Fruit fly (Drosophila melanogaster): Measurements from ENCODE around the gene rump.

The rump gene

dm6 chr3R:9504355-9504754, 5.8 kb downstream of the rump start, which contains the start of gene CG8149 (continued):
- peak; percentile 77 for TF ChIP-seq Med (GFP tag)
- TF ChIP-seq hkb (optimal IDR thresholded peaks at IDR 0.05) = no peak
- TF ChIP-seq hkb (GFP tag; IDR thresholded peaks at IDR 0.05) = no peak
- no peak for TF ChIP-seq CG10366 (GFP tag; IDR thresholded peaks at IDR 0.05)
- TF ChIP-seq sug (tag; optimal IDR thresholded peaks at IDR 0.05) = peak; percentile 41
- TF ChIP-seq HLH54F (GFP tag; optimal IDR thresholded peaks at IDR 0.05) = no peak
- TF ChIP-seq Hr78 (GFP tag; optimal IDR thresholded peaks at IDR 0.05) = no peak
- peak; percentile 93 for TF ChIP-seq CG11560 (tag; IDR thresholded peaks at IDR 0.05)
- no peak for TF ChIP-seq Neu2 (GFP tag; optimal IDR thresholded peaks at IDR 0.05; ENCODE audit: borderline replicate concordance)
- peak; percentile 90 for TF ChIP-seq grn (GFP tag; optimal IDR thresholded peaks at IDR 0.05)
- peak; percentile 56 for TF ChIP-seq pita (GFP tag; optimal IDR thresholded peaks at IDR 0.05)
- TF ChIP-seq scrt (GFP tag; optimal IDR thresholded peaks at IDR 0.05) = no peak
- no peak for TF ChIP-seq CG6689 (GFP tag; IDR thresholded peaks at IDR 0.05)
- TF ChIP-seq Dad (GFP tag; optimal IDR thresholded peaks at IDR 0.05) = no peak
- TF ChIP-seq gsb (GFP tag; IDR thresholded peaks at IDR 0.05) = no peak
- TF ChIP-seq NK7.1 (GFP tag; optimal IDR thresholded peaks at IDR 0.05) = no peak
- no peak for TF ChIP-seq CG4282 (GFP tag; optimal IDR thresholded peaks at IDR 0.05)
- TF ChIP-seq ato (GFP tag; IDR thresholded peaks at IDR 0.05; ENCODE audit: partially characterized antibody) = peak; percentile 80
- TF ChIP-seq Taf1 (GFP tag; IDR thresholded peaks at IDR 0.05) = no peak
- TF ChIP-seq C15 (GFP tag; IDR thresholded peaks at IDR 0.05) = no peak
- TF ChIP-seq da (GFP tag; optimal IDR thresholded peaks at IDR 0.05) = no peak
- TF ChIP-seq Deaf1 (tag; optimal IDR thresholded peaks at IDR 0.05) = peak; percentile 6
- TF ChIP-seq CG8290 (GFP tag; optimal IDR thresholded peaks at IDR 0.05) = no peak
- TF ChIP-seq CG8290 (tag; optimal IDR thresholded peaks at IDR 0.05) = no peak
- TF ChIP-seq CG10147 (GFP tag; optimal IDR thresholded peaks at IDR 0.05) = peak; percentile 33
- TF ChIP-seq BEAF-32 (GFP tag; optimal IDR thresholded peaks at IDR 0.05) = peak; percentile 88
- TF ChIP-seq CG14860 (GFP tag; IDR thresholded peaks at IDR 0.05; ENCODE audit: partially characterized antibody) = peak; percentile 80
- no peak for TF ChIP-seq Spps (tag; optimal IDR thresholded peaks at IDR 0.05)
- no peak for TF ChIP-seq zfh1 (GFP tag; IDR thresholded peaks at IDR 0.05)
- TF ChIP-seq Bteb2 (GFP tag; optimal IDR thresholded peaks at IDR 0.05) = no peak
- no peak for TF ChIP-seq CrebB (tag; optimal IDR thresholded peaks at IDR 0.05)
- TF ChIP-seq B-H2 (GFP tag; optimal IDR thresholded peaks at IDR 0.05) = peak; percentile 51
- no peak for TF ChIP-seq CG10209 (GFP tag; optimal IDR thresholded peaks at IDR 0.05)
- TF ChIP-seq dmrt11E (tag; optimal IDR thresholded peaks at IDR 0.05) = peak; percentile 31
- peak; percentile 57 for TF ChIP-seq CG3995 (GFP tag; optimal IDR thresholded peaks at IDR 0.05)
- peak; percentile 66 for TF ChIP-seq phol (tag; optimal IDR thresholded peaks at IDR 0.05)
- no peak for TF ChIP-seq CG7987 (GFP tag; optimal IDR thresholded peaks at IDR 0.05)
- peak; percentile 85 for TF ChIP-seq mld (GFP tag; IDR thresholded peaks at IDR 0.05; ENCODE audit: partially characterized antibody)
- peak; percentile 85 for TF ChIP-seq trem (tag; optimal IDR thresholded peaks at IDR 0.05)
- peak; percentile 55 for TF ChIP-seq CG2120 (GFP tag; optimal IDR thresholded peaks at IDR 0.05)
- no peak for TF ChIP-seq NfI (GFP tag; optimal IDR thresholded peaks at IDR 0.05)
- peak; percentile 76 for TF ChIP-seq pzg (GFP tag; optimal IDR thresholded peaks at IDR 0.05)
- no peak for TF ChIP-seq Gug (GFP tag; IDR thresholded peaks at IDR 0.05)
- TF ChIP-seq CG2116 (GFP tag; optimal IDR thresholded peaks at IDR 0.05) = peak; percentile 83
- peak; percentile 60 for TF ChIP-seq row (GFP tag; IDR thresholded peaks at IDR 0.05)
- TF ChIP-seq CG33213 (GFP tag; optimal IDR thresholded peaks at IDR 0.05) = peak; percentile 48
- TF ChIP-seq ems (GFP tag; optimal IDR thresholded peaks at IDR 0.05) = no peak
- TF ChIP-seq cg (GFP tag; optimal IDR thresholded peaks at IDR 0.05) = peak; percentile 15
- TF ChIP-seq Fer3 (tag; optimal IDR thresholded peaks at IDR 0.05) = no peak
- no peak for TF ChIP-seq ranshi (GFP tag; IDR thresholded peaks at IDR 0.05)
- peak; percentile 78 for TF ChIP-seq CG12659 (GFP tag; optimal IDR thresholded peaks at IDR 0.05)
- TF ChIP-seq croc (GFP tag; conservative IDR thresholded peaks at IDR 0.05) = no peak
